Worm (Caenorhabditis elegans) whole organism, midembryonic: ENCODE measurements around the gene VF13D12L.3.

ENCODE experiments used
- T22C8.4 ChIP-seq: fragments of 200-800 bp; sonication (Bioruptor generic); IDR thresholded peaks from 2 replicates; pipeline ENCODE4 v1.3.6; 2022; ENCODE audit warnings: missing genetic modification characterization, missing compliant biosample characterization
- flt-1 ChIP-seq: fragments of 200-800 bp; sonication (Bioruptor generic); IDR thresholded peaks from 2 replicates; pipeline ENCODE4 v1.3.6; 2022; ENCODE audit warnings: missing genetic modification characterization, missing compliant biosample characterization
- klf-2 ChIP-seq: fragments of 200-800 bp; sonication (Bioruptor generic); conservative IDR thresholded peaks from 2 replicates; pipeline ENCODE4 v1.3.6; 2022; ENCODE audit warnings: missing genetic modification reagents, missing genetic modification characterization, missing compliant biosample characterization
- med-1 ChIP-seq: sonication (generic microtip); optimal IDR thresholded peaks from 2 replicates; lab custom pipeline; 2017; ENCODE audit warnings: missing genetic modification characterization, mild to moderate bottlenecking, missing compliant biosample characterization, antibody characterized with exemption, missing genetic modification reagents; ENCODE audit not compliant: insufficient read depth
- ref-1 ChIP-seq: fragments of 200-800 bp; sonication (Bioruptor generic); conservative IDR thresholded peaks from 2 replicates; pipeline ENCODE4 v1.3.6; 2022; ENCODE audit warnings: missing genetic modification reagents, missing genetic modification characterization, missing compliant biosample characterization
- tab-1 ChIP-seq: fragments of 200-800 bp; sonication (Bioruptor generic); IDR thresholded peaks from 2 replicates; pipeline ENCODE4 v1.3.6; 2022; ENCODE audit warnings: missing genetic modification characterization, missing compliant biosample characterization
- ztf-23 ChIP-seq: fragments of 200-800 bp; sonication (Bioruptor generic); IDR thresholded peaks from 2 replicates; pipeline ENCODE4 v1.3.6; 2022; ENCODE audit warnings: missing genetic modification reagents, missing genetic modification characterization, missing compliant biosample characterization

ce11 chrII:11658854-11659253 lies 47.0 kb upstream of the VF13D12L.3 start:
- TF ChIP-seq T22C8.4 (no peak), ztf-23 (GFP tag; lab: Robert Waterston, UW) (no peak), ref-1 (GFP tag; lab: Robert Waterston, UW) (no peak), flt-1 (no peak), klf-2 (GFP tag; lab: Robert Waterston, UW) (no peak), tab-1 (GFP tag; lab: Robert Waterston, UW) (no peak), med-1 (no peak)
